Worm (Caenorhabditis elegans): ENCODE results near the gene T05A12.4.
A peak's percentile ranks its signal among the peaks of the same experiment; 100 is the strongest.

T05A12.4 gene

ce11 chrIV:6887601-6888099 lies at the start of gene T05A12.4, which contains the start of gene T05A12.3:
T05A12.4 (plus strand) TSS chrIV:6887948.
T05A12.3 (minus strand) TSS chrIV:6887651.
- TF ChIP-seq Y79H2A.3 (GFP tag; conservative IDR thresholded peaks at IDR 0.05) = no peak
- no peak for TF ChIP-seq F55B11.4 (tag; optimal IDR thresholded peaks at IDR 0.05; ENCODE audit: borderline replicate concordance, insufficient read depth)
- no peak for TF ChIP-seq B0035.1 (tag; optimal IDR thresholded peaks at IDR 0.05)
- peak; percentile 58 for TF ChIP-seq madf-8 (GFP tag; conservative IDR thresholded peaks at IDR 0.05)
- TF ChIP-seq F52B5.7 (tag; optimal IDR thresholded peaks at IDR 0.05) = no peak
- no peak for TF ChIP-seq bed-1 (GFP tag; IDR thresholded peaks at IDR 0.05)
- no peak for TF ChIP-seq ccch-3 (GFP tag; optimal IDR thresholded peaks at IDR 0.05)
- no peak; the same call in 1 of the 2 replicates for TF ChIP-seq ceh-91 (GFP tag; IDR thresholded peaks at IDR 0.05)
- 0 out of 2 replicates have a peak, but pooled peaks have one; percentile 15 for TF ChIP-seq let-526 (GFP tag; IDR thresholded peaks at IDR 0.05)
- no peak for TF ChIP-seq cebp-1 (GFP tag; IDR thresholded peaks at IDR 0.05)
- no peak for TF ChIP-seq cebp-1 (tag; optimal IDR thresholded peaks at IDR 0.05)
- no peak for TF ChIP-seq lin-40 (tag; optimal IDR thresholded peaks at IDR 0.05)
- TF ChIP-seq lsl-1 (GFP tag; optimal IDR thresholded peaks at IDR 0.05) = peak; percentile 63
- TF ChIP-seq Y53F4B.3 (GFP tag; IDR thresholded peaks at IDR 0.05) = no peak
- TF ChIP-seq lin-35 (GFP tag; optimal IDR thresholded peaks at IDR 0.05) = no peak
- peak; percentile 71 for TF ChIP-seq unc-130 (GFP tag; optimal IDR thresholded peaks at IDR 0.05)
- TF ChIP-seq K11D2.4 (GFP tag; IDR thresholded peaks at IDR 0.05) = no peak
- no peak for TF ChIP-seq sptf-2 (GFP tag; optimal IDR thresholded peaks at IDR 0.05)
- peak; percentile 5 for TF ChIP-seq efl-1 (GFP tag; optimal IDR thresholded peaks at IDR 0.05)
- no peak for TF ChIP-seq lag-1 (GFP tag; IDR thresholded peaks at IDR 0.05)
- TF ChIP-seq athp-1 (tag; optimal IDR thresholded peaks at IDR 0.05) = peak; percentile 18
- TF ChIP-seq ceh-40 (GFP tag; IDR thresholded peaks at IDR 0.05) = no peak
- TF ChIP-seq dox-1 (GFP tag; IDR thresholded peaks at IDR 0.05) = no peak; the same call in 1 of the 2 replicates
- peak; percentile 35 for TF ChIP-seq snpc-1.1 (tag; optimal IDR thresholded peaks at IDR 0.05; ENCODE audit: insufficient read depth)
- TF ChIP-seq F57C9.4 (tag; optimal IDR thresholded peaks at IDR 0.05) = no peak
- no peak; the same call in 1 of the 2 replicates for TF ChIP-seq egrh-3 (GFP tag; IDR thresholded peaks at IDR 0.05)
- TF ChIP-seq ceh-79 (tag; optimal IDR thresholded peaks at IDR 0.05) = no peak
- peak; percentile 65; the same call in 1 of the 2 replicates for TF ChIP-seq C17E4.6 (GFP tag; IDR thresholded peaks at IDR 0.05)
- TF ChIP-seq nhr-179 (tag; optimal IDR thresholded peaks at IDR 0.05) = no peak
- TF ChIP-seq rpc-1 (optimal IDR thresholded peaks at IDR 0.05) = no peak
- no peak for TF ChIP-seq rpc-1 (tag; optimal IDR thresholded peaks at IDR 0.05)
- no peak for TF ChIP-seq somi-1 (GFP tag; optimal IDR thresholded peaks at IDR 0.05)
- TF ChIP-seq C06A6.2 (GFP tag; conservative IDR thresholded peaks at IDR 0.05) = no peak
- no peak for TF ChIP-seq sea-2 (GFP tag; IDR thresholded peaks at IDR 0.05)
- no peak for TF ChIP-seq ceh-27 (GFP tag; optimal IDR thresholded peaks at IDR 0.05)
- peak; percentile 49; the same call in 1 of the 2 replicates for TF ChIP-seq attf-3 (GFP tag; conservative IDR thresholded peaks at IDR 0.05)
- no peak for TF ChIP-seq repo-1 (tag; optimal IDR thresholded peaks at IDR 0.05)
- TF ChIP-seq snpc-4 (GFP tag; optimal IDR thresholded peaks at IDR 0.05) = peak; percentile 68
- TF ChIP-seq snpc-4 (tag; optimal IDR thresholded peaks at IDR 0.05) = peak in 3 of 4 experiments; percentile 75 to 86 (median 85)
- no peak for TF ChIP-seq egl-18 (GFP tag; IDR thresholded peaks at IDR 0.05)
- no peak for TF ChIP-seq ztf-22 (GFP tag; optimal IDR thresholded peaks at IDR 0.05)
- TF ChIP-seq die-1 (tag; optimal IDR thresholded peaks at IDR 0.05) = no peak
- TF ChIP-seq tbx-9 (tag; optimal IDR thresholded peaks at IDR 0.05; ENCODE audit: borderline replicate concordance) = no peak
- peak; percentile 64 for TF ChIP-seq ZK185.1 (tag; optimal IDR thresholded peaks at IDR 0.05; ENCODE audit: poor library complexity, severe bottlenecking)
- TF ChIP-seq dpff-1 (tag; optimal IDR thresholded peaks at IDR 0.05) = no peak
- TF ChIP-seq Y56A3A.18 (GFP tag; IDR thresholded peaks at IDR 0.05) = no peak
- 0 out of 2 replicates have a peak, but pooled peaks have one; percentile 35 for TF ChIP-seq aptf-2 (GFP tag; conservative IDR thresholded peaks at IDR 0.05)
- no peak for TF ChIP-seq nfya-2 (GFP tag; IDR thresholded peaks at IDR 0.05)
- no peak for TF ChIP-seq F57A8.1 (GFP tag; optimal IDR thresholded peaks at IDR 0.05)

All from whole organism, young adult.